Worm (Caenorhabditis elegans) whole organism, L4 larva: ENCODE results near the gene F54G2.1.

ENCODE experiments used
- D1046.2 ChIP-seq: fragments of 200-800 bp; sonication (Bioruptor generic); IDR thresholded peaks from 2 replicates; pipeline ENCODE4 v1.3.6; 2022; ENCODE audit warnings: missing genetic modification characterization, missing compliant biosample characterization
- R02D3.7 ChIP-seq: fragments of 150-350 bp; sonication (generic microtip); optimal IDR thresholded peaks from 3 replicates; lab custom pipeline; 2014; ENCODE audit warnings: missing biosample characterization, missing genetic modification characterization
- Y105C5A.15 ChIP-seq: fragments of 200-800 bp; sonication (Bioruptor generic); IDR thresholded peaks from 2 replicates; pipeline ENCODE4 v1.3.6; 2022; ENCODE audit warnings: missing genetic modification characterization, missing compliant biosample characterization
- ceh-44 ChIP-seq: fragments of 200-800 bp; sonication (Bioruptor generic); IDR thresholded peaks from 2 replicates; pipeline ENCODE4 v1.3.6; 2022; ENCODE audit warnings: missing genetic modification reagents, missing genetic modification characterization, missing compliant biosample characterization
- dmd-8 ChIP-seq: fragments of 200-800 bp; sonication (Bioruptor generic); IDR thresholded peaks from 2 replicates; pipeline ENCODE4 v1.3.6; 2022; ENCODE audit warnings: missing genetic modification characterization, missing compliant biosample characterization
- duxl-1 ChIP-seq: sonication (generic microtip); optimal IDR thresholded peaks from 2 replicates; lab custom pipeline; 2016; ENCODE audit warnings: mild to moderate bottlenecking, missing genetic modification characterization, moderate library complexity, missing compliant biosample characterization; ENCODE audit not compliant: poor library complexity
- fos-1 ChIP-seq: fragments of 150-350 bp; optimal IDR thresholded peaks from 2 replicates; lab custom pipeline; 2014; ENCODE audit warnings: missing biosample characterization, missing genetic modification characterization
- lin-39 ChIP-seq: fragments of 150-350 bp; optimal IDR thresholded peaks from 2 replicates; lab custom pipeline; 2014; ENCODE audit warnings: missing biosample characterization, missing genetic modification reagents, missing genetic modification characterization
- mep-1 ChIP-seq: fragments of 150-350 bp; sonication (generic microtip); optimal IDR thresholded peaks from 3 replicates; lab custom pipeline; 2014; ENCODE audit warnings: missing biosample characterization, missing genetic modification characterization
- nhr-10 ChIP-seq: fragments of 150-350 bp; optimal IDR thresholded peaks from 2 replicates; lab custom pipeline; 2014; ENCODE audit warnings: missing biosample characterization, missing genetic modification characterization
- nhr-102 ChIP-seq: sonication (generic microtip); optimal IDR thresholded peaks from 2 replicates; lab custom pipeline; 2016; ENCODE audit warnings: mild to moderate bottlenecking, missing genetic modification characterization, moderate library complexity, missing compliant biosample characterization
- nhr-25 ChIP-seq: sonication (generic microtip); optimal IDR thresholded peaks from 2 replicates; lab custom pipeline; 2017; ENCODE audit warnings: missing genetic modification characterization, mild to moderate bottlenecking, missing compliant biosample characterization, antibody characterized with exemption, moderate library complexity, borderline replicate concordance; ENCODE audit not compliant: insufficient read depth
- tra-1 ChIP-seq: fragments of 200-800 bp; sonication (Bioruptor generic); IDR thresholded peaks from 2 replicates; pipeline ENCODE4 v1.3.6; 2022; ENCODE audit warnings: missing genetic modification reagents, missing genetic modification characterization, missing compliant biosample characterization
- zip-11 ChIP-seq: fragments of 200-800 bp; sonication (Bioruptor generic); IDR thresholded peaks from 2 replicates; pipeline ENCODE4 v1.3.6; 2022; ENCODE audit warnings: missing genetic modification characterization, missing compliant biosample characterization

- TF ChIP-seq zip-11 (GFP tag; lab: Robert Waterston, UW) (no peak), nhr-10 (tag; lab: Kevin White, UChicago) (no peak), nhr-102 (no peak), mep-1 (tag; lab: Kevin White, UChicago) (peak; percentile 81), tra-1 (no peak), D1046.2 (no peak), ceh-44 (GFP tag; lab: Robert Waterston, UW) (no peak), nhr-25 (no peak), R02D3.7 (tag; lab: Kevin White, UChicago) (no peak), fos-1 (tag; lab: Kevin White, UChicago) (no peak), dmd-8 (no peak), lin-39 (tag; lab: Kevin White, UChicago) (no peak), Y105C5A.15 (GFP tag; lab: Robert Waterston, UW) (no peak), duxl-1 (tag; lab: Kevin White, UChicago) (no peak)
Observed at ce11 chrX:2598833-2599279, 65.3 kb downstream of the F54G2.1 start.
